Fruit fly (Drosophila melanogaster): ENCODE measurements around the gene CG9168.

CG9168 gene

DNA sequence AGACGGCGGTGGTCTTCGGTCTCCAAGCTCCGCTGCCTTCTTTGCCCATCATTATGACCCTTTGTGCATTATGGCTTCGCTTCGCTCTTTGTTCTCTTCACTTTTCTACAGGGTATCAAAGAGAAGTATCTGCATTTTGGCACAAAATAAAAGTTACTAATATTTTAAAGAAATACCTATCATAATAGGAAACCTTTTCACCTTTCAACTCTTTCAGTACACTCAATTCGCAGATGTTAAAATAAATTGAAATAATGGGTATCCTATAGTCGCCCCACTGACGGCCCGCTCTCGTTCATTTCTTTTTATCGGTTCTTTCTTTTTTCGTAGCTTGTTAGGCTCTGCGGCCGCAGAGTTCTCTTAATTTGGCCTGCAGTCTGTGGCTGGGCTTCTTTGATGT, 32.0 kb downstream of the CG9168 start (continued):
- no peak for TF ChIP-seq CG12071 (GFP tag; optimal IDR thresholded peaks at IDR 0.05)
- peak; percentile 68; the same call in 1 of the 3 replicates for TF ChIP-seq CG2199 (GFP tag; IDR thresholded peaks at IDR 0.05)
- no peak for TF ChIP-seq GATAe (GFP tag; conservative IDR thresholded peaks at IDR 0.05)
- TF ChIP-seq CG18011 (GFP tag; optimal IDR thresholded peaks at IDR 0.05), result no peak
- TF ChIP-seq hbn (GFP tag; IDR thresholded peaks at IDR 0.05; ENCODE audit: partially characterized antibody), result no peak
- peak; percentile 92 for TF ChIP-seq H15 (GFP tag; IDR thresholded peaks at IDR 0.05)
- TF ChIP-seq Dbx (GFP tag; IDR thresholded peaks at IDR 0.05), result no peak
- no peak for TF ChIP-seq cas (GFP tag; IDR thresholded peaks at IDR 0.05)
- peak; percentile 78 for TF ChIP-seq CG2875 (GFP tag; optimal IDR thresholded peaks at IDR 0.05)
- TF ChIP-seq Fer1 (GFP tag; optimal IDR thresholded peaks at IDR 0.05), result no peak
- peak; percentile 67 for TF ChIP-seq kni (GFP tag; optimal IDR thresholded peaks at IDR 0.05)
- peak; percentile 75 for TF ChIP-seq CG32767 (GFP tag; IDR thresholded peaks at IDR 0.05)
- no peak for TF ChIP-seq CG13287 (GFP tag; IDR thresholded peaks at IDR 0.05; ENCODE audit: partially characterized antibody)
- peak; percentile 96 for TF ChIP-seq CG10979 (tag; optimal IDR thresholded peaks at IDR 0.05)
- TF ChIP-seq tx (GFP tag; optimal IDR thresholded peaks at IDR 0.05), result peak; percentile 65
- TF ChIP-seq CG14667 (GFP tag; IDR thresholded peaks at IDR 0.05), result peak; percentile 87
- TF ChIP-seq dysf (GFP tag; IDR thresholded peaks at IDR 0.05), result peak; percentile 83
- TF ChIP-seq cg (GFP tag; optimal IDR thresholded peaks at IDR 0.05), result no peak
- peak; percentile 88 for TF ChIP-seq CG11093 (GFP tag; IDR thresholded peaks at IDR 0.05)
- TF ChIP-seq bbx (GFP tag; IDR thresholded peaks at IDR 0.05; ENCODE audit: partially characterized antibody), result no peak
- peak; percentile 73 for TF ChIP-seq Gsc (GFP tag; IDR thresholded peaks at IDR 0.05)
- peak; percentile 70 for TF ChIP-seq ab (GFP tag; optimal IDR thresholded peaks at IDR 0.05)
- TF ChIP-seq pzg (GFP tag; optimal IDR thresholded peaks at IDR 0.05), result no peak
- TF ChIP-seq CG17568 (GFP tag; optimal IDR thresholded peaks at IDR 0.05), result peak; percentile 75
- no peak for TF ChIP-seq CG16813 (GFP tag; IDR thresholded peaks at IDR 0.05; ENCODE audit: partially characterized antibody)
- peak; percentile 53; the same call in 2 of the 3 replicates for TF ChIP-seq CG14050 (GFP tag; IDR thresholded peaks at IDR 0.05)
- TF ChIP-seq CG10543 (GFP tag; optimal IDR thresholded peaks at IDR 0.05), result no peak
- no peak for TF ChIP-seq CG11560 (tag; IDR thresholded peaks at IDR 0.05)
- TF ChIP-seq trh (GFP tag; optimal IDR thresholded peaks at IDR 0.05), result peak; percentile 67
- no peak for TF ChIP-seq zf30C (GFP tag; optimal IDR thresholded peaks at IDR 0.05)
- peak; percentile 98 for TF ChIP-seq Xrp1 (GFP tag; IDR thresholded peaks at IDR 0.05)
- peak; percentile 38 for TF ChIP-seq sima (GFP tag; optimal IDR thresholded peaks at IDR 0.05)
- TF ChIP-seq PHDP (tag; optimal IDR thresholded peaks at IDR 0.05), result peak; percentile 85
- TF ChIP-seq Xbp1 (GFP tag; optimal IDR thresholded peaks at IDR 0.05), result peak; percentile 88
- no peak for TF ChIP-seq ham (GFP tag; IDR thresholded peaks at IDR 0.05)
- peak; percentile 79 for TF ChIP-seq Kr (GFP tag; optimal IDR thresholded peaks at IDR 0.05)
- TF ChIP-seq zfh2 (GFP tag; optimal IDR thresholded peaks at IDR 0.05), result no peak
- no peak for TF ChIP-seq ftz-f1 (GFP tag; optimal IDR thresholded peaks at IDR 0.05)
- TF ChIP-seq CG15011 (GFP tag; optimal IDR thresholded peaks at IDR 0.05), result peak; percentile 52
- no peak for TF ChIP-seq Lpt (GFP tag; optimal IDR thresholded peaks at IDR 0.05)
- no peak for TF ChIP-seq Adf1 (GFP tag; IDR thresholded peaks at IDR 0.05)
- peak; percentile 53 for TF ChIP-seq NK7.1 (GFP tag; optimal IDR thresholded peaks at IDR 0.05)
- peak; percentile 74 for TF ChIP-seq Side (GFP tag; optimal IDR thresholded peaks at IDR 0.05)
- peak; percentile 82 for TF ChIP-seq Hr3 (GFP tag; optimal IDR thresholded peaks at IDR 0.05)
- TF ChIP-seq sc (optimal IDR thresholded peaks at IDR 0.05), result no peak
- TF ChIP-seq sc (GFP tag; optimal IDR thresholded peaks at IDR 0.05), result peak; percentile 89
- peak in 1 of 2 experiments; percentile 88 for TF ChIP-seq eve (GFP tag; optimal IDR thresholded peaks at IDR 0.05)
- TF ChIP-seq CG10654 (GFP tag; optimal IDR thresholded peaks at IDR 0.05), result peak; percentile 74
- peak; percentile 55; the same call in 1 of the 3 replicates for TF ChIP-seq z (GFP tag; IDR thresholded peaks at IDR 0.05)
- peak; percentile 79 for TF ChIP-seq cato (GFP tag; optimal IDR thresholded peaks at IDR 0.05; ENCODE audit: borderline replicate concordance)
- no peak for TF ChIP-seq HLHmδ (GFP tag; optimal IDR thresholded peaks at IDR 0.05)
- TF ChIP-seq Rfx (GFP tag; IDR thresholded peaks at IDR 0.05), result peak; percentile 52

Measured in whole organism, embryonic.